Worm (Caenorhabditis elegans) whole organism, early embryonic: ENCODE data around the gene str-111.

Source experiments
- B0310.2 ChIP-seq: sonication (generic microtip); optimal IDR thresholded peaks from 2 replicates; lab custom pipeline; 2016; ENCODE audit warnings: mild to moderate bottlenecking, missing genetic modification characterization, missing compliant biosample characterization
- F13C5.2 ChIP-seq: sonication (generic microtip); optimal IDR thresholded peaks from 2 replicates; lab custom pipeline; 2017; ENCODE audit warnings: mild to moderate bottlenecking, missing genetic modification characterization, inconsistent platforms, missing compliant biosample characterization
- aly-1 ChIP-seq: sonication (generic microtip); optimal IDR thresholded peaks from 2 replicates; lab custom pipeline; 2016; ENCODE audit warnings: missing genetic modification characterization, missing compliant biosample characterization
- ama-1 ChIP-seq: fragments of 150-350 bp; optimal IDR thresholded peaks from 2 replicates; lab custom pipeline; 2014
- ceh-36 ChIP-seq: sonication (generic microtip); optimal IDR thresholded peaks from 2 replicates; lab custom pipeline; 2016; ENCODE audit warnings: missing genetic modification characterization, inconsistent platforms, missing compliant biosample characterization
- ets-7 ChIP-seq: sonication (generic microtip); optimal IDR thresholded peaks from 2 replicates; lab custom pipeline; 2016; ENCODE audit warnings: missing genotype, missing genetic modification characterization, missing compliant biosample characterization
- hmbx-1 ChIP-seq: sonication (generic microtip); optimal IDR thresholded peaks from 2 replicates; lab custom pipeline; 2016; ENCODE audit warnings: mild to moderate bottlenecking, missing genetic modification characterization, missing compliant biosample characterization
- hmg-4 ChIP-seq: fragments of 200-800 bp; sonication (Bioruptor generic); optimal IDR thresholded peaks from 2 replicates; lab custom pipeline; 2018; ENCODE audit warnings: mild to moderate bottlenecking, missing genetic modification characterization, missing compliant biosample characterization
- hnd-1 ChIP-seq: sonication (generic microtip); optimal IDR thresholded peaks from 2 replicates; lab custom pipeline; 2016; ENCODE audit warnings: missing genetic modification characterization, missing compliant biosample characterization
- pes-1 ChIP-seq: fragments of 200-800 bp; sonication (Bioruptor generic); IDR thresholded peaks from 2 replicates; pipeline ENCODE4 v1.3.6; 2022; ENCODE audit warnings: missing genetic modification reagents, missing genetic modification characterization, missing compliant biosample characterization
- scrt-1 ChIP-seq: fragments of 200-800 bp; sonication (Bioruptor generic); IDR thresholded peaks from 2 replicates; pipeline ENCODE4 v1.3.6; 2022; ENCODE audit warnings: missing genetic modification characterization, missing compliant biosample characterization
- tbx-11 ChIP-seq: fragments of 200-800 bp; sonication (Bioruptor generic); IDR thresholded peaks from 2 replicates; pipeline ENCODE4 v1.3.6; 2022; ENCODE audit warnings: missing genetic modification characterization, missing compliant biosample characterization
- tra-4 ChIP-seq: sonication (generic microtip); optimal IDR thresholded peaks from 2 replicates; lab custom pipeline; 2017; ENCODE audit warnings: missing genetic modification characterization, missing compliant biosample characterization

ce11 chrV:16145009-16145408 is 23.9 kb downstream of the str-111 start:
- TF ChIP-seq F13C5.2 (tag; lab: Kevin White, UChicago), result no peak
- no peak for TF ChIP-seq aly-1 (tag; lab: Kevin White, UChicago)
- TF ChIP-seq hmg-4 (GFP tag; lab: Kevin White, UChicago), result no peak
- no peak for TF ChIP-seq tbx-11 (GFP tag; lab: Robert Waterston, UW)
- no peak for TF ChIP-seq hmbx-1
- no peak for TF ChIP-seq ama-1 (lab: Kevin White, UChicago)
- TF ChIP-seq pes-1 (GFP tag; lab: Robert Waterston, UW), result no peak
- no peak for TF ChIP-seq ets-7 (tag; lab: Kevin White, UChicago)
- TF ChIP-seq ceh-36 (tag; lab: Kevin White, UChicago), result no peak
- TF ChIP-seq tra-4, result no peak
- TF ChIP-seq scrt-1 (GFP tag; lab: Robert Waterston, UW), result no peak
- TF ChIP-seq B0310.2, result no peak
- no peak for TF ChIP-seq hnd-1
